Worm (Caenorhabditis elegans) whole organism, L3 larva: ENCODE data around the gene unc-18.

Experiments
- jun-1 ChIP-seq: fragments of 150-350 bp; optimal IDR thresholded peaks from 2 replicates; lab custom pipeline; 2014; ENCODE audit warnings: missing biosample characterization, missing genetic modification reagents, missing genetic modification characterization
- nhr-76 ChIP-seq: fragments of 150-350 bp; sonication (generic microtip); optimal IDR thresholded peaks from 5 replicates; lab custom pipeline; 2014; ENCODE audit warnings: missing biosample characterization, missing genetic modification characterization
- pha-4 ChIP-seq: fragments of 150-350 bp; optimal IDR thresholded peaks from 2 replicates; lab custom pipeline; 2014; ENCODE audit warnings: missing biosample characterization, missing genetic modification reagents, missing genetic modification characterization

DNA sequence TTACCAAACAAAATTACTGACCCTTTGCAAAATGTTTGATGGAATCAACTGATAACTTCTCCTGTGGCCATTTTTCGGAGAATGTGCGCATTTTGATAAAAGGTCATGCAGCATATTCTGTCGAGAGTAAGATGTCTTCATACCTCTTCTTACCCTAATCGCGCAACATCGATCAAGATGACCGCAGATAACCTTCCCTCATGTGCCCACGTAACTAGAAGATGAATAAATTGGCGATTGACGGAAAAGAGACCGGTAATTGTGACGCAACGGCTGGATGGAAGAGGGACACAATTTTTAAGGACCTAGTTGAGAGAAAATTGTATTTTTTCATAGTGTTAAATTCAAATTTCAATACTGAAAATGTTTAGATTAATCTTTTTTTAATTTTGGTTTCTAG is 41.9 kb upstream of the unc-18 start:
- TF ChIP-seq pha-4: no peak
- TF ChIP-seq nhr-76 (tag; lab: Kevin White, UChicago): no peak
- TF ChIP-seq jun-1 (tag; lab: Kevin White, UChicago): no peak
